Worm (Caenorhabditis elegans) whole organism, L2 larva: ENCODE results near the gene nfx-1.

Experiments
- C34F6.9 ChIP-seq: fragments of 150-350 bp; optimal IDR thresholded peaks from 2 replicates; lab custom pipeline; 2014; ENCODE audit warnings: missing biosample characterization, missing genetic modification characterization
- F13H6.1 ChIP-seq: sonication (generic microtip); optimal IDR thresholded peaks from 2 replicates; lab custom pipeline; 2016; ENCODE audit warnings: missing genetic modification characterization, missing compliant biosample characterization
- R02D3.7 ChIP-seq: fragments of 150-350 bp; optimal IDR thresholded peaks from 2 replicates; lab custom pipeline; 2014; ENCODE audit warnings: missing biosample characterization, missing genetic modification characterization
- Y55F3AM.14 ChIP-seq: fragments of 200-800 bp; sonication (Bioruptor generic); optimal IDR thresholded peaks from 2 replicates; lab custom pipeline; 2018; ENCODE audit warnings: mild to moderate bottlenecking, missing genetic modification characterization, missing compliant biosample characterization
- ZK546.5 ChIP-seq: sonication (generic microtip); optimal IDR thresholded peaks from 2 replicates; lab custom pipeline; 2017; ENCODE audit warnings: missing biosample characterization, missing genetic modification characterization
- alr-1 ChIP-seq: fragments of 150-350 bp; optimal IDR thresholded peaks from 2 replicates; lab custom pipeline; 2014; ENCODE audit warnings: missing biosample characterization, missing genetic modification characterization
- aly-2 ChIP-seq: fragments of 150-350 bp; optimal IDR thresholded peaks from 2 replicates; lab custom pipeline; 2014; ENCODE audit warnings: missing biosample characterization, missing genetic modification characterization
- ama-1 ChIP-seq: fragments of 150-350 bp; optimal IDR thresholded peaks from 2 replicates; lab custom pipeline; 2018; ENCODE audit warnings: inconsistent platforms
- blmp-1 ChIP-seq: sonication (generic microtip); optimal IDR thresholded peaks from 2 replicates; lab custom pipeline; 2017; ENCODE audit warnings: missing genetic modification characterization, mild to moderate bottlenecking, missing compliant biosample characterization, antibody characterized with exemption, moderate library complexity; ENCODE audit not compliant: insufficient read depth
- ceh-82 ChIP-seq: fragments of 150-350 bp; optimal IDR thresholded peaks from 2 replicates; lab custom pipeline; 2014; ENCODE audit warnings: missing biosample characterization, missing genetic modification characterization
- crh-2 ChIP-seq: sonication (generic microtip); optimal IDR thresholded peaks from 2 replicates; lab custom pipeline; 2017; ENCODE audit warnings: missing biosample characterization, missing genetic modification characterization
- dmd-4 ChIP-seq: sonication (generic microtip); optimal IDR thresholded peaks from 2 replicates; lab custom pipeline; 2017; ENCODE audit warnings: missing biosample characterization, missing genetic modification characterization
- egl-27 ChIP-seq: sonication (generic microtip); optimal IDR thresholded peaks from 3 replicates; lab custom pipeline; 2017; ENCODE audit warnings: missing biosample characterization, missing genetic modification reagents, missing genetic modification characterization
- elt-3 ChIP-seq: sonication (generic microtip); optimal IDR thresholded peaks from 2 replicates; lab custom pipeline; 2017; ENCODE audit warnings: missing biosample characterization, missing genetic modification characterization
- fos-1 ChIP-seq: fragments of 150-350 bp; optimal IDR thresholded peaks from 2 replicates; lab custom pipeline; 2014; ENCODE audit warnings: missing biosample characterization, missing genetic modification characterization
- lin-11 ChIP-seq: fragments of 150-350 bp; sonication (generic microtip); optimal IDR thresholded peaks from 2 replicates; lab custom pipeline; 2014; ENCODE audit warnings: missing biosample characterization, missing genetic modification characterization, inconsistent platforms, mixed read lengths
- lin-13 ChIP-seq: fragments of 150-350 bp; optimal IDR thresholded peaks from 2 replicates; lab custom pipeline; 2014; ENCODE audit warnings: missing biosample characterization, missing genetic modification reagents, missing genetic modification characterization
- lin-39 ChIP-seq: fragments of 150-350 bp; optimal IDR thresholded peaks from 2 replicates; lab custom pipeline; 2014; ENCODE audit warnings: missing biosample characterization, missing genetic modification reagents, missing genetic modification characterization
- lsy-2 ChIP-seq, 2 experiments: fragments of 150-350 bp in 1 of 2; sonication (generic microtip) in 1 of 2; optimal IDR thresholded peaks; 2 replicates each; lab custom pipeline; 2014 to 2017; ENCODE audit warnings: missing biosample characterization in 2 of 2, missing genetic modification characterization in 2 of 2
- mab-5 ChIP-seq: fragments of 150-350 bp; optimal IDR thresholded peaks from 2 replicates; lab custom pipeline; 2014; ENCODE audit warnings: missing biosample characterization, missing genetic modification characterization
- mbf-1 ChIP-seq: sonication (generic microtip); optimal IDR thresholded peaks from 2 replicates; lab custom pipeline; 2017; ENCODE audit warnings: missing biosample characterization, missing genetic modification characterization
- mdl-1 ChIP-seq, 2 experiments: fragments of 150-350 bp in 1 of 2; sonication (generic microtip) in 1 of 2; optimal IDR thresholded peaks; 2 replicates each; lab custom pipeline; 2017; ENCODE audit warnings: missing biosample characterization in 2 of 2, missing genetic modification characterization in 2 of 2
- nhr-10 ChIP-seq: sonication (generic microtip); optimal IDR thresholded peaks from 2 replicates; lab custom pipeline; 2017; ENCODE audit warnings: missing biosample characterization, missing genetic modification characterization
- nhr-11 ChIP-seq: fragments of 150-350 bp; optimal IDR thresholded peaks from 2 replicates; lab custom pipeline; 2014; ENCODE audit warnings: missing biosample characterization, missing genetic modification characterization
- nhr-12 ChIP-seq: fragments of 150-350 bp; optimal IDR thresholded peaks from 2 replicates; lab custom pipeline; 2014; ENCODE audit warnings: missing biosample characterization, missing genetic modification characterization
- nhr-129 ChIP-seq: fragments of 150-350 bp; optimal IDR thresholded peaks from 2 replicates; lab custom pipeline; 2014; ENCODE audit warnings: missing biosample characterization, missing genetic modification characterization
- nhr-21 ChIP-seq: fragments of 150-350 bp; optimal IDR thresholded peaks from 2 replicates; lab custom pipeline; 2014; ENCODE audit warnings: missing biosample characterization, missing genetic modification characterization
- nhr-237 ChIP-seq: fragments of 150-350 bp; optimal IDR thresholded peaks from 2 replicates; lab custom pipeline; 2014; ENCODE audit warnings: missing biosample characterization, missing genetic modification characterization
- nhr-25 ChIP-seq: fragments of 150-350 bp; sonication (generic microtip); optimal IDR thresholded peaks from 3 replicates; lab custom pipeline; 2014; ENCODE audit warnings: missing biosample characterization, missing genetic modification characterization
- nhr-6 ChIP-seq: fragments of 150-350 bp; optimal IDR thresholded peaks from 2 replicates; lab custom pipeline; 2014; ENCODE audit warnings: missing biosample characterization, missing genetic modification characterization
- nhr-77 ChIP-seq: fragments of 150-350 bp; optimal IDR thresholded peaks from 2 replicates; lab custom pipeline; 2014; ENCODE audit warnings: missing biosample characterization, missing genetic modification characterization
- peb-1 ChIP-seq: fragments of 150-350 bp; optimal IDR thresholded peaks from 2 replicates; lab custom pipeline; 2014; ENCODE audit warnings: missing biosample characterization, missing genetic modification characterization
- sem-4 ChIP-seq: fragments of 150-350 bp; optimal IDR thresholded peaks from 2 replicates; lab custom pipeline; 2014; ENCODE audit warnings: missing biosample characterization, missing genetic modification reagents, missing genetic modification characterization
- sma-3 ChIP-seq: sonication (generic microtip); optimal IDR thresholded peaks from 2 replicates; lab custom pipeline; 2016; ENCODE audit warnings: missing genetic modification reagents, missing genetic modification characterization, missing compliant biosample characterization
- sma-9 ChIP-seq, 2 experiments: fragments of 150-350 bp in 1 of 2; sonication (generic microtip) in 1 of 2; optimal IDR thresholded peaks; 2 replicates each; lab custom pipeline; 2014 to 2016; ENCODE audit warnings: missing genetic modification characterization in 2 of 2, mild to moderate bottlenecking in 1 of 2, missing biosample characterization in 1 of 2, missing compliant biosample characterization in 1 of 2, missing genetic modification reagents in 1 of 2, moderate library complexity in 1 of 2
- snpc-4 ChIP-seq: fragments of 150-350 bp; optimal IDR thresholded peaks from 2 replicates; lab custom pipeline; 2014; ENCODE audit warnings: missing biosample characterization, missing genetic modification characterization
- unc-39 ChIP-seq: fragments of 150-350 bp; optimal IDR thresholded peaks from 2 replicates; lab custom pipeline; 2014; ENCODE audit warnings: missing biosample characterization, missing genetic modification characterization
- unc-55 ChIP-seq: fragments of 150-350 bp; sonication (generic microtip); optimal IDR thresholded peaks from 3 replicates; lab custom pipeline; 2014; ENCODE audit warnings: missing biosample characterization, missing genetic modification reagents, missing genetic modification characterization
- unc-62 ChIP-seq: fragments of 150-350 bp; optimal IDR thresholded peaks from 2 replicates; lab custom pipeline; 2014; ENCODE audit warnings: missing biosample characterization, missing genetic modification reagents, missing genetic modification characterization
- zag-1 ChIP-seq: fragments of 150-350 bp; optimal IDR thresholded peaks from 2 replicates; lab custom pipeline; 2014; ENCODE audit warnings: missing biosample characterization, missing genetic modification characterization
- ztf-11 ChIP-seq: sonication (generic microtip); optimal IDR thresholded peaks from 2 replicates; lab custom pipeline; 2017; ENCODE audit warnings: missing biosample characterization, missing genetic modification characterization
- ztf-4 ChIP-seq: fragments of 150-350 bp; optimal IDR thresholded peaks from 2 replicates; lab custom pipeline; 2014; ENCODE audit warnings: missing biosample characterization, missing genetic modification characterization

Gene nfx-1

DNA sequence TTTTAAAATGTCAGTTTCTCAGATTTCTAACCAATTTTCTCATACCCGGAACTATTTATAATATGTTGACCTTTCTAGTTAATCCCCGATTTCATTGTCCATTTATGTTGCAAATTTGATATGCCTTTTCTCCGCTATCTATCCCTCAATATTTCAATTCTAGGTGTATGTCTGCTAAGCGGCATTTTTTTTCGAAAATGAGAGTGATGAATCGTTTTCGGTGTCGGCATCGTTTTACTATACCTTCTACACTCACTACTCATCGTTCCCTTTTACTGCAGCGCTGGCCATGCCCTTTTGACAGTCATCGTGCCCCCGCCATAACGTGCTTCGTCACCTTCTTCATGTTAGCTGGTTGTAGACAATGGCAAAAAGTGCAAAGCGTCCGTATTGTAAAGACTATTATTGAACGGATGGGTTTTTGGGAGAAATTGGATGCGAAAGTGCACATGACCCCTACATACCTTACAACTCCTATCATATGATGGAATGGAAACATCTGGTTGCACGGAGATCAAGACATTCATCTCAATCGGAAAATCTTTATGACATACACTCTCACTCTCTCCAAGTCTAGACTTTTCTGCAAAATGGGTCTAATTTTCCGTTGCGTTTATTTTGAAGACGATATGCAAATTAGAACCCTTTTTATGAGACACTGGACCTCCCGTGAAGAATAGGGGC is 15.9 kb upstream of the nfx-1 start:
- TF ChIP-seq fos-1 (tag; lab: Kevin White, UChicago), result peak; percentile 43
- TF ChIP-seq dmd-4 (tag; lab: Kevin White, UChicago), result no peak
- peak in 1 of 2 experiments; percentile 22 for TF ChIP-seq lsy-2 (tag; optimal IDR thresholded peaks at IDR 0.05; lab: Kevin White, UChicago)
- TF ChIP-seq nhr-10, result no peak
- peak; percentile 2 for TF ChIP-seq sma-3
- no peak for TF ChIP-seq C34F6.9 (tag; lab: Kevin White, UChicago)
- peak; percentile 27 for TF ChIP-seq egl-27 (tag; lab: Kevin White, UChicago)
- TF ChIP-seq ztf-11 (tag; lab: Kevin White, UChicago), result no peak
- no peak for TF ChIP-seq lin-39 (tag; lab: Kevin White, UChicago)
- no peak for TF ChIP-seq peb-1 (tag; lab: Kevin White, UChicago)
- no peak for TF ChIP-seq mab-5 (tag; lab: Kevin White, UChicago)
- peak; percentile 19 for TF ChIP-seq nhr-21 (tag; lab: Kevin White, UChicago)
- TF ChIP-seq aly-2, result no peak
- no peak for TF ChIP-seq crh-2 (tag; lab: Kevin White, UChicago)
- TF ChIP-seq sma-9 (GFP tag; optimal IDR thresholded peaks at IDR 0.05; lab: Kevin White, UChicago), result peak; percentile 33
- no peak for TF ChIP-seq sma-9 (tag; optimal IDR thresholded peaks at IDR 0.05; lab: Kevin White, UChicago)
- TF ChIP-seq nhr-77 (tag; lab: Kevin White, UChicago), result no peak
- peak; percentile 86 for TF ChIP-seq blmp-1 (tag; lab: Kevin White, UChicago)
- TF ChIP-seq nhr-129 (tag; lab: Kevin White, UChicago), result peak; percentile 76
- TF ChIP-seq ama-1, result peak; percentile 14
- TF ChIP-seq unc-62 (GFP tag; lab: Kevin White, UChicago), result no peak

DNA sequence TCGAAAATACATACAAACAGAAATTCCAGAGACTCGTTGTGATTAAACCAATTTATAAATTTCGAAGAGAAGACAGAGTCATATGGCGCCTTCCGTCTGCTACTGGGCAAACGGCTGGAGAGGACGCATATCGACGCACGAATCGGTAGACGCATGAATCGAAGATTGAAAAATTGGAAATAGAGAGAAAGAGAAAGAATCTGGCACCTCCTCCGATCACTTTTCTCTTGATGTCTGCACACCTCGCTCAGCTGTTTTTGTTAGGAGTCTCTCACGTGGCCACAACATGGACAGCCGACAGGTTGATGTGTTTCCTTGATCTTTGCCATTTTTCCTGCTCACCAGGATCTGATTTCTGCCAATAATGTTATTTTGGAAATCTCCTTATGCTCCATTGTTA is 15.1 kb upstream of the nfx-1 start:
- TF ChIP-seq sem-4 (tag; lab: Kevin White, UChicago) (peak; percentile 50), lin-11 (tag; lab: Kevin White, UChicago) (no peak), C34F6.9 (tag; lab: Kevin White, UChicago) (peak; percentile 47), nhr-237 (tag; lab: Kevin White, UChicago) (no peak), ztf-4 (tag; lab: Kevin White, UChicago) (no peak), sma-9 (GFP tag; optimal IDR thresholded peaks at IDR 0.05; lab: Kevin White, UChicago) (peak; percentile 83), sma-9 (tag; optimal IDR thresholded peaks at IDR 0.05; lab: Kevin White, UChicago) (no peak), nhr-12 (tag; lab: Kevin White, UChicago) (no peak), dmd-4 (tag; lab: Kevin White, UChicago) (no peak), ztf-11 (tag; lab: Kevin White, UChicago) (no peak), snpc-4 (tag; lab: Kevin White, UChicago) (no peak), ceh-82 (tag; lab: Kevin White, UChicago) (no peak), nhr-129 (tag; lab: Kevin White, UChicago) (peak; percentile 74), unc-62 (GFP tag; lab: Kevin White, UChicago) (no peak), nhr-10 (no peak), F13H6.1 (tag; lab: Kevin White, UChicago) (peak; percentile 30), nhr-25 (peak; percentile 34), blmp-1 (tag; lab: Kevin White, UChicago) (peak; percentile 31), lsy-2 (tag; optimal IDR thresholded peaks at IDR 0.05; lab: Kevin White, UChicago) (peak in 1 of 2 experiments; percentile 23), mdl-1 (tag; optimal IDR thresholded peaks at IDR 0.05; lab: Kevin White, UChicago) (peak in 1 of 2 experiments; percentile 1), mab-5 (tag; lab: Kevin White, UChicago) (peak; percentile 8)

ce11 chrIII:6360825-6361224 is 14.4 kb upstream of the nfx-1 start:
- TF ChIP-seq dmd-4 (tag; lab: Kevin White, UChicago), result no peak
- TF ChIP-seq nhr-6 (tag; lab: Kevin White, UChicago), result no peak
- TF ChIP-seq blmp-1 (tag; lab: Kevin White, UChicago), result peak; percentile 89
- no peak for TF ChIP-seq R02D3.7
- no peak for TF ChIP-seq mab-5 (tag; lab: Kevin White, UChicago)
- no peak for TF ChIP-seq crh-2 (tag; lab: Kevin White, UChicago)
- TF ChIP-seq ama-1, result no peak
- peak; percentile 73 for TF ChIP-seq sma-9 (GFP tag; optimal IDR thresholded peaks at IDR 0.05; lab: Kevin White, UChicago)
- TF ChIP-seq sma-9 (tag; optimal IDR thresholded peaks at IDR 0.05; lab: Kevin White, UChicago), result no peak
- no peak for TF ChIP-seq ztf-11 (tag; lab: Kevin White, UChicago)
- TF ChIP-seq nhr-129 (tag; lab: Kevin White, UChicago), result peak; percentile 73
- no peak for TF ChIP-seq mbf-1 (tag; lab: Kevin White, UChicago)
- TF ChIP-seq aly-2, result no peak
- peak in 1 of 2 experiments; percentile 24 for TF ChIP-seq mdl-1 (tag; optimal IDR thresholded peaks at IDR 0.05; lab: Kevin White, UChicago)
- TF ChIP-seq sma-3, result peak; percentile 16
- no peak for TF ChIP-seq Y55F3AM.14
- TF ChIP-seq alr-1 (tag; lab: Kevin White, UChicago), result no peak
- no peak for TF ChIP-seq fos-1 (tag; lab: Kevin White, UChicago)
- no peak for TF ChIP-seq C34F6.9 (tag; lab: Kevin White, UChicago)
- no peak for TF ChIP-seq sem-4 (tag; lab: Kevin White, UChicago)
- TF ChIP-seq lin-39 (tag; lab: Kevin White, UChicago), result no peak
- TF ChIP-seq zag-1 (tag; lab: Kevin White, UChicago), result no peak
- no peak for TF ChIP-seq nhr-10
- TF ChIP-seq unc-55 (GFP tag; lab: Kevin White, UChicago), result no peak
- TF ChIP-seq nhr-237 (tag; lab: Kevin White, UChicago), result no peak
- TF ChIP-seq unc-39 (tag; lab: Kevin White, UChicago), result no peak
- no peak for TF ChIP-seq nhr-11
- no peak for TF ChIP-seq ZK546.5
- TF ChIP-seq lin-13 (GFP tag; lab: Kevin White, UChicago), result no peak
- TF ChIP-seq snpc-4 (tag; lab: Kevin White, UChicago), result no peak
- TF ChIP-seq lin-11 (tag; lab: Kevin White, UChicago), result no peak
- no peak for TF ChIP-seq elt-3 (tag; lab: Kevin White, UChicago)
- TF ChIP-seq egl-27 (tag; lab: Kevin White, UChicago), result peak; percentile 24
- TF ChIP-seq nhr-21 (tag; lab: Kevin White, UChicago), result peak; percentile 41
- no peak for TF ChIP-seq nhr-12 (tag; lab: Kevin White, UChicago)
- no peak for TF ChIP-seq nhr-77 (tag; lab: Kevin White, UChicago)
